Fruit fly (Drosophila melanogaster): Measurements from ENCODE around the gene Jasper.

Gene Jasper

DNA sequence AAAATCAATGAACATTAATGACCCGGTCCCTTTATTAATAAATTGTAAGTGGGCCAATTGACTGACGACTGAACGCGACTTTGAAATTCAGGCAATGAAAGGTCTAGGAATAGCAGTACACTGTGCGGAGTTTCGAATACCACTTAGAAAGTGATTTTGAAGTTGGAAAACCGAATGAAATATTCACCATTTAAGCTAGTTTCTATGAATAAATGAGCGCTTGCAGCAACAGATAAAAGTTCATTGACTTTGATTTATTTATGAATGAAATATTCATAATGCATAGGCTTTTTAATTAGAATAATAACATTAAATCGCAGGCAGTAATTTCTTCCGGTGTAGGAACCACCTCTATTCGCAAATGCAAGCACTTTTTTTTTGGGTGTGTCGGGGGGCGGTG, 31.3 kb upstream of the Jasper start (continued):
- TF ChIP-seq CG6163 (GFP tag; IDR thresholded peaks at IDR 0.05) (peak; percentile 74; the same call in 2 of the 3 replicates), CG11294 (GFP tag; IDR thresholded peaks at IDR 0.05) (peak; percentile 12; the same call in 1 of the 2 replicates), salr (GFP tag; optimal IDR thresholded peaks at IDR 0.05) (no peak), achi (GFP tag; optimal IDR thresholded peaks at IDR 0.05) (peak; percentile 1), lz (GFP tag; optimal IDR thresholded peaks at IDR 0.05) (peak; percentile 11), CG34406 (GFP tag; optimal IDR thresholded peaks at IDR 0.05) (peak; percentile 17), net (GFP tag; optimal IDR thresholded peaks at IDR 0.05) (peak; percentile 33), Ets96B (tag; optimal IDR thresholded peaks at IDR 0.05) (no peak), CG1621 (tag; optimal IDR thresholded peaks at IDR 0.05) (no peak), esn (GFP tag; optimal IDR thresholded peaks at IDR 0.05) (peak; percentile 18), Met (GFP tag; optimal IDR thresholded peaks at IDR 0.05) (peak; percentile 31), Eip78C (GFP tag) (peak; percentile 69), CG6792 (GFP tag; optimal IDR thresholded peaks at IDR 0.05) (peak; percentile 24), CG6808 (GFP tag; optimal IDR thresholded peaks at IDR 0.05) (no peak), Sox102F (GFP tag; optimal IDR thresholded peaks at IDR 0.05) (peak; percentile 24), ss (GFP tag; optimal IDR thresholded peaks at IDR 0.05) (peak in 1 of 2 experiments; percentile 18), fd85E (GFP tag; optimal IDR thresholded peaks at IDR 0.05) (no peak)

- peak; percentile 63; the same call in 2 of the 3 replicates for TF ChIP-seq CG8119 (GFP tag; IDR thresholded peaks at IDR 0.05)
- peak; percentile 80 for TF ChIP-seq Eip78C (GFP tag)
- no peak for TF ChIP-seq Sox102F (GFP tag; optimal IDR thresholded peaks at IDR 0.05)
- peak; percentile 54 for TF ChIP-seq esn (GFP tag; optimal IDR thresholded peaks at IDR 0.05)
- TF ChIP-seq CG15336 (GFP tag; IDR thresholded peaks at IDR 0.05), result peak; percentile 74
- no peak for TF ChIP-seq Sox15 (GFP tag; optimal IDR thresholded peaks at IDR 0.05)
- peak; percentile 10 for TF ChIP-seq topi (GFP tag; optimal IDR thresholded peaks at IDR 0.05)
- peak; percentile 68 for TF ChIP-seq Lpt (GFP tag; optimal IDR thresholded peaks at IDR 0.05)
- peak; percentile 92 for TF ChIP-seq CG6854 (GFP tag; optimal IDR thresholded peaks at IDR 0.05)
- TF ChIP-seq eg (GFP tag; IDR thresholded peaks at IDR 0.05), result peak; percentile 62; the same call in 2 of the 3 replicates
- TF ChIP-seq CG1621 (tag; optimal IDR thresholded peaks at IDR 0.05), result peak; percentile 42
- peak; percentile 50 for TF ChIP-seq CG16779 (tag; optimal IDR thresholded peaks at IDR 0.05)
- TF ChIP-seq Hr4 (GFP tag; optimal IDR thresholded peaks at IDR 0.05), result no peak
- TF ChIP-seq CG34406 (GFP tag; optimal IDR thresholded peaks at IDR 0.05), result peak; percentile 4
- peak; percentile 35 for TF ChIP-seq CG10669 (GFP tag; optimal IDR thresholded peaks at IDR 0.05)
- TF ChIP-seq CG3032 (tag; optimal IDR thresholded peaks at IDR 0.05), result no peak
- TF ChIP-seq Blimp-1 (GFP tag; optimal IDR thresholded peaks at IDR 0.05), result peak; percentile 99
- TF ChIP-seq Smox (GFP tag; optimal IDR thresholded peaks at IDR 0.05), result no peak
Observed at dm6 chr3R:30021559-30022451, 30.5 kb upstream of the Jasper start, which contains the start of gene Mgat2. Gene Mgat2, minus strand, starts transcription at chr3R:30022221.

- TF ChIP-seq CG1621 (tag; optimal IDR thresholded peaks at IDR 0.05), result no peak
- no peak for TF ChIP-seq Sox14 (GFP tag; optimal IDR thresholded peaks at IDR 0.05)
- TF ChIP-seq pdm3 (GFP tag; optimal IDR thresholded peaks at IDR 0.05), result no peak
- TF ChIP-seq CG31627 (GFP tag; optimal IDR thresholded peaks at IDR 0.05), result peak; percentile 6
- no peak for TF ChIP-seq CG32006 (GFP tag; optimal IDR thresholded peaks at IDR 0.05)
- TF ChIP-seq CG4318 (GFP tag; optimal IDR thresholded peaks at IDR 0.05), result no peak
- TF ChIP-seq ss (GFP tag; optimal IDR thresholded peaks at IDR 0.05), result no peak
- TF ChIP-seq cyc (GFP tag; optimal IDR thresholded peaks at IDR 0.05), result peak; percentile 1
- no peak for TF ChIP-seq CG34406 (GFP tag; optimal IDR thresholded peaks at IDR 0.05)
- TF ChIP-seq lz (GFP tag; optimal IDR thresholded peaks at IDR 0.05), result no peak
- TF ChIP-seq CG10669 (GFP tag; optimal IDR thresholded peaks at IDR 0.05), result no peak
- no peak for TF ChIP-seq CG6163 (GFP tag; IDR thresholded peaks at IDR 0.05)
- TF ChIP-seq Ets21C (GFP tag; optimal IDR thresholded peaks at IDR 0.05), result no peak
- TF ChIP-seq svp (GFP tag), result peak; percentile 96
- TF ChIP-seq CG3919 (GFP tag; optimal IDR thresholded peaks at IDR 0.05), result no peak
- TF ChIP-seq Sox102F (GFP tag; optimal IDR thresholded peaks at IDR 0.05), result no peak
- TF ChIP-seq Hr39 (GFP tag; optimal IDR thresholded peaks at IDR 0.05), result peak; percentile 9
- TF ChIP-seq CG6854 (GFP tag; optimal IDR thresholded peaks at IDR 0.05), result no peak
- no peak for TF ChIP-seq Smox (GFP tag; optimal IDR thresholded peaks at IDR 0.05)
- no peak for TF ChIP-seq dac (GFP tag; optimal IDR thresholded peaks at IDR 0.05)
- no peak for TF ChIP-seq topi (GFP tag; optimal IDR thresholded peaks at IDR 0.05)
- no peak for TF ChIP-seq CG16779 (tag; optimal IDR thresholded peaks at IDR 0.05)
- no peak for TF ChIP-seq CG6276 (GFP tag; optimal IDR thresholded peaks at IDR 0.05)
- TF ChIP-seq CG11902 (GFP tag; optimal IDR thresholded peaks at IDR 0.05), result no peak
- TF ChIP-seq CG8319 (GFP tag; optimal IDR thresholded peaks at IDR 0.05), result peak; percentile 100
Observed at dm6 chr3R:30022452-30023028, 29.8 kb upstream of the Jasper start, which contains the start of the genes RpS28a and Axn. Gene RpS28a, minus strand, starts transcription at chr3R:30022648. Gene Axn, plus strand, starts transcription at chr3R:30022842.

Data from whole organism, prepupa.